Worm (Caenorhabditis elegans) whole organism, young adult: Measurements from ENCODE around the gene sdhb-1.

Experiments used
- him-1 ChIP-seq: sonication (generic microtip); optimal IDR thresholded peaks from 2 replicates; lab custom pipeline; 2016; ENCODE audit warnings: missing genotype, missing genetic modification reagents, missing genetic modification characterization, missing compliant biosample characterization
- unc-62 ChIP-seq: fragments of 150-350 bp; optimal IDR thresholded peaks from 2 replicates; lab custom pipeline; 2014; ENCODE audit warnings: missing biosample characterization, missing genetic modification reagents, missing genetic modification characterization
- ztf-26 ChIP-seq: sonication (generic microtip); optimal IDR thresholded peaks from 2 replicates; lab custom pipeline; 2017; ENCODE audit warnings: missing genetic modification characterization, missing compliant biosample characterization

DNA sequence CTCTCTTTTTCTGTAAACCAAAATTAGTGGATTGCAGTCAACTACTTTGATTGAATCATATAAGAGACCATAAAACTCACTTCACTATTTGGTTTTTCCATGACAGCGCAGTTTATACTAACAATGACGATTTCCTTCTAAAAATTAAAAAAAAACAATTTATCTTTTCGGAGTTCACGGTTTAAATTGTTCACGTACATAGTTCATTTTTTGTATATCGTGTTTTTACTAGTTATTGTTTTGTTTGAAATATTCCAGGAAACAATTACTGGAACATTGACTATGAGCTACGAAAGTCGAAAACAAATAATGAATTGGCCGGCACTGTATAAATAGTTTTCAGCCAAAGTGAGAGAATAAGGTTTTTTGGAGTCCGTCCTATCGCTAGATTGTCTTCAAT lies 40.2 kb upstream of the sdhb-1 start, which contains the start of gene lido-17:
- TF ChIP-seq him-1 (no peak), unc-62 (GFP tag; lab: Kevin White, UChicago) (no peak), ztf-26 (tag; lab: Kevin White, UChicago) (no peak)
